Fruit fly (Drosophila melanogaster) whole organism, embryonic: ENCODE data around the gene CG15725.

Experiments used
- Abd-B ChIP-seq: fragments of 200-800 bp; sonication (Bioruptor generic); optimal IDR thresholded peaks from 2 replicates; lab custom pipeline; 2018; ENCODE audit warnings: missing biosample characterization, mild to moderate bottlenecking, missing genetic modification characterization, moderate library complexity
- CG10959 ChIP-seq: fragments of 200-800 bp; sonication (Bioruptor generic); IDR thresholded peaks from 2 replicates; pipeline ENCODE4 v1.3.6; 2022; ENCODE audit warnings: missing biosample characterization, missing genetic modification characterization
- CG11504 ChIP-seq: fragments of 200-800 bp; sonication (Bioruptor generic); optimal IDR thresholded peaks from 3 replicates; lab custom pipeline; 2019; ENCODE audit warnings: missing biosample characterization, mild to moderate bottlenecking, missing genetic modification characterization, moderate library complexity
- CG12391 ChIP-seq: fragments of 200-800 bp; sonication (Bioruptor generic); optimal IDR thresholded peaks from 3 replicates; lab custom pipeline; 2018; ENCODE audit warnings: missing biosample characterization, mild to moderate bottlenecking, missing genetic modification characterization, moderate library complexity
- CG12744 ChIP-seq: fragments of 200-800 bp; sonication (Bioruptor generic); optimal IDR thresholded peaks from 2 replicates; lab custom pipeline; 2016; ENCODE audit warnings: missing biosample characterization, missing genetic modification characterization
- CG13775 ChIP-seq: fragments of 200-800 bp; sonication (Bioruptor generic); optimal IDR thresholded peaks from 3 replicates; lab custom pipeline; 2017; ENCODE audit warnings: missing biosample characterization, mild to moderate bottlenecking, missing genetic modification characterization
- CG14441 ChIP-seq: fragments of 200-800 bp; sonication (Bioruptor generic); IDR thresholded peaks from 2 replicates; pipeline ENCODE4 v1.3.6; 2022; ENCODE audit warnings: missing biosample characterization, missing genetic modification characterization
- CG15011 ChIP-seq: fragments of 200-800 bp; sonication (Bioruptor generic); optimal IDR thresholded peaks from 3 replicates; lab custom pipeline; 2018; ENCODE audit warnings: missing biosample characterization, mild to moderate bottlenecking, missing genetic modification characterization
- CG1647 ChIP-seq: fragments of 200-800 bp; sonication (Bioruptor generic); optimal IDR thresholded peaks from 3 replicates; lab custom pipeline; 2016; ENCODE audit warnings: missing biosample characterization, missing genetic modification characterization
- CG16815 ChIP-seq: fragments of 200-800 bp; sonication (Bioruptor generic); optimal IDR thresholded peaks from 3 replicates; lab custom pipeline; 2017; ENCODE audit warnings: missing biosample characterization, mild to moderate bottlenecking, missing genetic modification characterization
- CG17568 ChIP-seq: fragments of 200-800 bp; sonication (Bioruptor generic); optimal IDR thresholded peaks from 2 replicates; lab custom pipeline; 2018; ENCODE audit warnings: missing biosample characterization, mild to moderate bottlenecking, missing genetic modification characterization, moderate library complexity
- CG17912 ChIP-seq: fragments of 200-800 bp; sonication (Bioruptor generic); optimal IDR thresholded peaks from 2 replicates; lab custom pipeline; 2018; ENCODE audit warnings: missing biosample characterization, mild to moderate bottlenecking, missing genetic modification characterization
- CG4707 ChIP-seq: fragments of 200-800 bp; sonication (Bioruptor generic); optimal IDR thresholded peaks from 2 replicates; lab custom pipeline; 2018; ENCODE audit warnings: missing biosample characterization, mild to moderate bottlenecking, missing genetic modification characterization, moderate library complexity
- CG6254 ChIP-seq: fragments of 200-800 bp; sonication (Bioruptor generic); optimal IDR thresholded peaks from 3 replicates; lab custom pipeline; 2017; ENCODE audit warnings: mild to moderate bottlenecking, missing biosample characterization, missing genetic modification reagents, missing genetic modification characterization
- CG6272 ChIP-seq: fragments of 200-800 bp; sonication (Bioruptor generic); IDR thresholded peaks from 2 replicates; pipeline ENCODE4 v1.3.6; 2022; ENCODE audit warnings: missing biosample characterization, missing genetic modification characterization
- CG7372 ChIP-seq: fragments of 200-800 bp; sonication (Bioruptor generic); IDR thresholded peaks from 2 replicates; pipeline ENCODE4 v1.3.6; 2022; ENCODE audit warnings: missing biosample characterization, missing genetic modification characterization
- CG9609 ChIP-seq: fragments of 200-800 bp; sonication (Bioruptor generic); optimal IDR thresholded peaks from 3 replicates; lab custom pipeline; 2016; ENCODE audit warnings: missing biosample characterization, missing genetic modification characterization
- Dfd ChIP-seq, 2 experiments: fragments of >200 bp; optimal IDR thresholded peaks; 2 replicates each; lab custom pipeline; 2017; ENCODE audit warnings: missing biosample characterization in 2 of 2, missing genetic modification characterization in 2 of 2
- Doc3 ChIP-seq: fragments of 200-800 bp; sonication (Bioruptor generic); IDR thresholded peaks from 3 replicates; pipeline ENCODE4 v1.3.6; 2022; ENCODE audit warnings: missing biosample characterization, missing genetic modification characterization; ENCODE audit not compliant: partially characterized antibody
- Dp ChIP-seq: fragments of 200-800 bp; sonication (Bioruptor generic); optimal IDR thresholded peaks from 2 replicates; lab custom pipeline; 2018; ENCODE audit warnings: missing biosample characterization, mild to moderate bottlenecking, missing genetic modification characterization, moderate library complexity
- E2f2 ChIP-seq: fragments of 200-800 bp; sonication (Bioruptor generic); IDR thresholded peaks from 2 replicates; pipeline ENCODE4 v1.3.6; 2022; ENCODE audit warnings: missing biosample characterization, missing genetic modification characterization
- Elba2 ChIP-seq: fragments of 200-800 bp; sonication (Bioruptor generic); optimal IDR thresholded peaks from 3 replicates; lab custom pipeline; 2016; ENCODE audit warnings: missing biosample characterization, missing genetic modification characterization
- Ets65A ChIP-seq: fragments of 200-800 bp; sonication (Bioruptor generic); peaks from one replicate; lab custom pipeline; 2016; ENCODE audit warnings: missing biosample characterization, missing genetic modification characterization
- Ets97D ChIP-seq: fragments of 200-800 bp; sonication (Bioruptor generic); optimal IDR thresholded peaks from 3 replicates; lab custom pipeline; 2016; ENCODE audit warnings: missing biosample characterization, missing genetic modification characterization
- Hand ChIP-seq: fragments of 200-800 bp; sonication (Bioruptor generic); optimal IDR thresholded peaks from 2 replicates; lab custom pipeline; 2017; ENCODE audit warnings: mild to moderate bottlenecking, missing biosample characterization, missing genetic modification reagents, missing genetic modification characterization
- Jarid2 ChIP-seq: fragments of 200-800 bp; sonication (Bioruptor generic); optimal IDR thresholded peaks from 3 replicates; lab custom pipeline; 2017; ENCODE audit warnings: mild to moderate bottlenecking, missing biosample characterization, missing genetic modification reagents, missing genetic modification characterization
- Meics ChIP-seq: fragments of 200-800 bp; sonication (Bioruptor generic); optimal IDR thresholded peaks from 2 replicates; lab custom pipeline; 2017; ENCODE audit warnings: missing biosample characterization, mild to moderate bottlenecking, missing genetic modification characterization
- Mes4 ChIP-seq: fragments of 200-800 bp; sonication (Bioruptor generic); optimal IDR thresholded peaks from 2 replicates; lab custom pipeline; 2016; ENCODE audit warnings: missing biosample characterization, missing genetic modification characterization
- Sry-δ ChIP-seq: fragments of 200-800 bp; sonication (Bioruptor generic); optimal IDR thresholded peaks from 2 replicates; lab custom pipeline; 2016; ENCODE audit warnings: missing biosample characterization, missing genetic modification characterization
- Stat92E ChIP-seq, 3 experiments: fragments of >200 bp in 2 of 3; fragments of 200-800 bp in 1 of 3; sonication (Bioruptor generic) in 1 of 3; optimal IDR thresholded peaks; 2 replicates each; lab custom pipeline; 2017 to 2019; ENCODE audit warnings: missing biosample characterization in 3 of 3, missing genetic modification characterization in 3 of 3, mild to moderate bottlenecking in 1 of 3, moderate library complexity in 1 of 3
- Trl ChIP-seq, 3 experiments: fragments of >200 bp in 2 of 3; fragments of 200-800 bp in 1 of 3; sonication (Bioruptor generic) in 1 of 3; optimal IDR thresholded peaks; 2 replicates in 1 of 3; 3 replicates in 2 of 3; lab custom pipeline; 2016 to 2017; ENCODE audit warnings: missing biosample characterization in 1 of 3, missing genetic modification characterization in 1 of 3
- Xrp1 ChIP-seq: fragments of 200-800 bp; sonication (Bioruptor generic); IDR thresholded peaks from 2 replicates; pipeline ENCODE4 v1.3.6; 2022; ENCODE audit warnings: missing biosample characterization, missing genetic modification characterization
- cas ChIP-seq: fragments of 200-800 bp; sonication (Bioruptor generic); IDR thresholded peaks from 2 replicates; pipeline ENCODE4 v1.3.6; 2022; ENCODE audit warnings: missing biosample characterization, missing genetic modification characterization
- cato ChIP-seq: fragments of 200-800 bp; sonication (Bioruptor generic); optimal IDR thresholded peaks from 2 replicates; lab custom pipeline; 2016; ENCODE audit warnings: missing biosample characterization, missing genetic modification characterization, borderline replicate concordance
- dan ChIP-seq: fragments of 200-800 bp; sonication (Bioruptor generic); IDR thresholded peaks from 2 replicates; pipeline ENCODE4 v1.3.6; 2022; ENCODE audit warnings: missing biosample characterization, missing genetic modification characterization
- grn ChIP-seq: fragments of 200-800 bp; sonication (Bioruptor generic); optimal IDR thresholded peaks from 3 replicates; lab custom pipeline; 2017; ENCODE audit warnings: missing biosample characterization, missing genetic modification characterization
- klu ChIP-seq: fragments of 200-800 bp; sonication (Bioruptor generic); IDR thresholded peaks from 2 replicates; pipeline ENCODE4 v1.3.6; 2022; ENCODE audit warnings: missing biosample characterization, missing genetic modification characterization
- lilli ChIP-seq: fragments of 200-800 bp; sonication (Bioruptor generic); optimal IDR thresholded peaks from 3 replicates; lab custom pipeline; 2016; ENCODE audit warnings: missing biosample characterization, missing genetic modification characterization
- lov ChIP-seq, 2 experiments: fragments of 200-800 bp in 1 of 2; fragments of >200 bp in 1 of 2; sonication (Bioruptor generic) in 1 of 2; IDR thresholded peaks in 1 of 2; optimal IDR thresholded peaks in 1 of 2; 2 replicates in 1 of 2; 3 replicates in 1 of 2; pipeline versions ENCODE4 v1.3.6 to Lab custom; 2017 to 2022; ENCODE audit warnings: missing biosample characterization in 1 of 2, missing genetic modification characterization in 1 of 2
- nmo ChIP-seq: fragments of 200-800 bp; sonication (Bioruptor generic); optimal IDR thresholded peaks from 2 replicates; lab custom pipeline; 2018; ENCODE audit warnings: missing biosample characterization, mild to moderate bottlenecking, missing genetic modification characterization, moderate library complexity
- pb ChIP-seq: fragments of 200-800 bp; sonication (Bioruptor generic); optimal IDR thresholded peaks from 3 replicates; lab custom pipeline; 2016; ENCODE audit warnings: missing biosample characterization, missing genetic modification characterization
- prd ChIP-seq, 3 experiments: fragments of >200 bp in 2 of 3; fragments of 200-800 bp in 1 of 3; sonication (Bioruptor generic) in 1 of 3; optimal IDR thresholded peaks in 2 of 3; IDR thresholded peaks in 1 of 3; 2 replicates in 2 of 3; 3 replicates in 1 of 3; pipeline versions ENCODE4 v1.3.6 to Lab custom; 2017 to 2022; ENCODE audit warnings: missing biosample characterization in 1 of 3, missing genetic modification characterization in 1 of 3
- pros ChIP-seq: fragments of 200-800 bp; sonication (Bioruptor generic); optimal IDR thresholded peaks from 3 replicates; lab custom pipeline; 2019; ENCODE audit warnings: missing biosample characterization, mild to moderate bottlenecking, missing genetic modification characterization, moderate library complexity
- sisA ChIP-seq: fragments of 200-800 bp; sonication (Bioruptor generic); IDR thresholded peaks from 2 replicates; pipeline ENCODE4 v1.3.6; 2022; ENCODE audit warnings: missing biosample characterization, missing genetic modification characterization
- slou ChIP-seq: fragments of 200-800 bp; sonication (Bioruptor generic); optimal IDR thresholded peaks from 3 replicates; lab custom pipeline; 2016; ENCODE audit warnings: missing biosample characterization, missing genetic modification characterization
- tup ChIP-seq: fragments of 200-800 bp; sonication (Bioruptor generic); optimal IDR thresholded peaks from 2 replicates; lab custom pipeline; 2016; ENCODE audit warnings: missing biosample characterization, mild to moderate bottlenecking, missing genetic modification characterization, moderate library complexity
- usp ChIP-seq: fragments of >200 bp; optimal IDR thresholded peaks from 2 replicates; lab custom pipeline; 2017; ENCODE audit warnings: missing biosample characterization, missing genetic modification characterization
- vnd ChIP-seq: fragments of 200-800 bp; sonication (Bioruptor generic); IDR thresholded peaks from 3 replicates; pipeline ENCODE4 v1.3.6; 2022; ENCODE audit warnings: missing biosample characterization, missing genetic modification characterization; ENCODE audit not compliant: partially characterized antibody
- zen ChIP-seq: fragments of 200-800 bp; sonication (Bioruptor generic); optimal IDR thresholded peaks from 3 replicates; lab custom pipeline; 2018; ENCODE audit warnings: missing biosample characterization, mild to moderate bottlenecking, missing genetic modification characterization, moderate library complexity

CG15725 gene

DNA sequence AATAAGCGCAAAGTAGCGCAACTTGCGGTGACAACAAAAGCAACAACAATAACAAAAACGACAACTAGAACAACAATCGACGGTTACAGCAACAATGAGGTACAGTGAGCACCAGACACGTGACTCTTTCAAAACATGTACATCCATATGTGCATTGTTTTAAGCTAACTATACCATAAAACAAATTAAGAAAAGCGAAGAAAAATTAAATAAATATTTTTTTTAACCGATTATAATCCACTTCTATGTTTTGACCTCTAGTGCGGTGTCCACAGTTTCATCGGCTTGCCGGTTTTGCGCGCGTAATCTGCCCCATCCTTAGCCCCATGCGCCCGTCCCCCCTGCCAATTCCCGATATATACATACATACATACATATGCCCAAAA, 48.7 kb downstream of the CG15725 start (continued):
- TF ChIP-seq Dp (GFP tag; lab: Kevin White, UChicago) (no peak), CG10959 (GFP tag; lab: Robert Waterston, UW) (peak; percentile 75), zen (peak; percentile 77), CG1647 (GFP tag; lab: Kevin White, UChicago) (peak; percentile 73), lov (optimal IDR thresholded peaks at IDR 0.05; lab: Kevin White, UChicago) (no peak), lov (GFP tag; IDR thresholded peaks at IDR 0.05; lab: Robert Waterston, UW) (peak; percentile 75; the same call in 2 of the 3 replicates), cas (peak; percentile 87), CG7372 (GFP tag; lab: Robert Waterston, UW) (peak; percentile 96), CG11504 (tag; lab: Kevin White, UChicago) (peak; percentile 90), pros (no peak), Mes4 (GFP tag; lab: Kevin White, UChicago) (peak; percentile 58), Xrp1 (GFP tag; lab: Robert Waterston, UW) (peak; percentile 92), CG9609 (GFP tag; lab: Kevin White, UChicago) (peak; percentile 79), nmo (GFP tag; lab: Kevin White, UChicago) (peak; percentile 87), CG15011 (GFP tag; lab: Kevin White, UChicago) (peak; percentile 82), Doc3 (GFP tag; lab: Robert Waterston, UW) (no peak), dan (GFP tag; lab: Robert Waterston, UW) (peak; percentile 78), lilli (GFP tag; lab: Kevin White, UChicago) (peak; percentile 96), Meics (GFP tag; lab: Kevin White, UChicago) (peak; percentile 95), vnd (GFP tag; lab: Robert Waterston, UW) (no peak), E2f2 (GFP tag; lab: Robert Waterston, UW) (peak; percentile 75), Abd-B (GFP tag; lab: Kevin White, UChicago) (peak; percentile 63), CG14441 (GFP tag; lab: Robert Waterston, UW) (peak; percentile 97), CG17568 (GFP tag; lab: Kevin White, UChicago) (peak; percentile 73), Trl (optimal IDR thresholded peaks at IDR 0.05; lab: Kevin White, UChicago) (no peak), Trl (GFP tag; optimal IDR thresholded peaks at IDR 0.05; lab: Kevin White, UChicago) (peak; percentile 78), Ets65A (GFP tag; lab: Kevin White, UChicago) (peak; percentile 95), usp (GFP tag; lab: Kevin White, UChicago) (no peak), Jarid2 (GFP tag; lab: Kevin White, UChicago) (peak; percentile 67), CG6272 (GFP tag; lab: Robert Waterston, UW) (peak; percentile 93), prd (optimal IDR thresholded peaks at IDR 0.05; lab: Kevin White, UChicago) (no peak), prd (GFP tag; IDR thresholded peaks at IDR 0.05; lab: Robert Waterston, UW) (peak; percentile 97), Stat92E (GFP tag; optimal IDR thresholded peaks at IDR 0.05; lab: Kevin White, UChicago) (no peak), Elba2 (GFP tag; lab: Kevin White, UChicago) (no peak), CG17912 (no peak), pb (GFP tag; lab: Kevin White, UChicago) (peak; percentile 22), slou (peak; percentile 87), CG6254 (GFP tag; lab: Kevin White, UChicago) (peak; percentile 68), grn (GFP tag; lab: Kevin White, UChicago) (no peak), tup (GFP tag; lab: Kevin White, UChicago) (peak; percentile 73), CG12744 (GFP tag; lab: Kevin White, UChicago) (peak; percentile 82), Dfd (GFP tag; optimal IDR thresholded peaks at IDR 0.05; lab: Kevin White, UChicago) (no peak), klu (GFP tag; lab: Robert Waterston, UW) (peak; percentile 91), Ets97D (peak; percentile 47), CG13775 (GFP tag; lab: Kevin White, UChicago) (peak; percentile 91), cato (GFP tag; lab: Kevin White, UChicago) (peak; percentile 58), CG12391 (tag; lab: Kevin White, UChicago) (peak; percentile 89), CG4707 (GFP tag; lab: Kevin White, UChicago) (peak; percentile 38), Hand (GFP tag; lab: Kevin White, UChicago) (peak; percentile 90), CG16815 (GFP tag; lab: Kevin White, UChicago) (peak; percentile 92), sisA (peak; percentile 95), Sry-δ (GFP tag; lab: Kevin White, UChicago) (peak; percentile 36)
